Fruit fly (Drosophila melanogaster): ENCODE results near the gene CG3713.

The CG3713 gene

DNA sequence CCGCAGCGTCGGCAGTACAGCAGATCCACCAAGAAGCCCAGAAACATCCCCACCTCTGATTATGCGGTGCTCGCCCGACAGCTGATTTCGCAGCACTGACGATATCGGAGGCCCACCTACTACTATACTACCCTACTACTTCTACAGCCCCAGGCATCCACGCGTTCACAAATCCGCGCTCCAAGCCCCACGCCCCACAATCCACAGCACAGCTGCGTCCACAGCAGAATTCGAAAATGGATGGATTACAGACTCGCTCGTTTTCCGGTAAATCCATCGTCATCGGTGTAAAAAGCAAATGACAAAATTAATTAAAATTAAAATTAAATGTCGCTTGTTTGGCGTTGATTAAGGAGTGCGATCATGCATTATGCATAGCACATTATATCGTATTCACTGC lies at the start of gene CG3713:
CG3713 (minus strand) TSS at position 101 of the 400 bp plus-strand sequence.
- TF ChIP-seq CTCF (optimal IDR thresholded peaks at IDR 0.05) (no peak), CG8478 (optimal IDR thresholded peaks at IDR 0.05) (no peak)

DNA sequence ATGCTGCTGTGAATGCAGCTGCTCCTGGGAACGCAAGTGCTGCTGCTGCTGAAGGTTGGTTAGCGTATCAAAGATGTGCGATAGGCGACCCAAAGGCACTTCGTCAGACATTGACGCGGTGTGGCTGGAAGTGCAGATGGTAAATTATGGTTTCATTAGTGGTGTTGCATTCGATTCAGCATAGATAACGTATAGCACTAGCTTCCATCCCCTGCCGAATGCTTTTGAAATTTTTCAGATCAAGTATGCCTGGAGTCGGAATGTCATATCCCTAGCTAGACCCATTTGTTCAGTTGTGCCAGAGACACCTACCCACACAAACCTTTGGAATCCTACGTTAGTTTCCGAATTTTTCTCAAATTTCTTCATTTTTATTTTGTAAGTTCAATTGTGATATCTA lies 47.2 kb upstream of the CG3713 start, which contains the start of gene CG11663:
CG11663 (plus strand) TSS at position 301 of the 400 bp plus-strand sequence.
- no peak for TF ChIP-seq CG8478 (optimal IDR thresholded peaks at IDR 0.05)
- no peak for TF ChIP-seq CTCF (optimal IDR thresholded peaks at IDR 0.05)

DNA sequence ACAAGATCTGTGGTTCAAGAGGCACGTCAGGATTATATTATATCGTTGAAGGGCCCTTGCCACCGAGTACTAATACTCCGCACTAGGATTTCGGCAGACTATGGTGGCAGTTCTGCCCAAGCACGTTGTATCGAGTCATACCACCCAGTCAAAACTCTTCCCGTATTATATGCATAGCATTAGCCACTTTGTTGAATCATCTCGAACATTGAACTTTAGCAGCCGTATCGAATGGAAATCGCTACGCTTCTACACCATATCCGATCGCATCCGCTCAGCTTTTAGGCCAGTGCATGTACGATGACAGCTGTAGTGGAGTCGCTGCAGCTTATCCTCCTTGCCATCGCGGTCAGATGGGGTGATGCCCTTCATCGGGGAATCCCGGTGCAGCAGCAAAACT lies 28.5 kb upstream of the CG3713 start, which contains the start of gene CG11664:
CG11664 (plus strand) TSS at position 301 of the 400 bp plus-strand sequence.
- TF ChIP-seq CG8478 (optimal IDR thresholded peaks at IDR 0.05) = no peak
- TF ChIP-seq CTCF (optimal IDR thresholded peaks at IDR 0.05) = no peak

- TF ChIP-seq CG8478 (optimal IDR thresholded peaks at IDR 0.05) (no peak), CTCF (optimal IDR thresholded peaks at IDR 0.05) (no peak)
These were observed 26.8 kb upstream of the CG3713 start for dm6 chrX:873739-874138.

dm6 chrX:868441-868840 lies 21.5 kb upstream of the CG3713 start:
- TF ChIP-seq CG8478 (optimal IDR thresholded peaks at IDR 0.05) (no peak), CTCF (optimal IDR thresholded peaks at IDR 0.05) (peak; percentile 72)

DNA sequence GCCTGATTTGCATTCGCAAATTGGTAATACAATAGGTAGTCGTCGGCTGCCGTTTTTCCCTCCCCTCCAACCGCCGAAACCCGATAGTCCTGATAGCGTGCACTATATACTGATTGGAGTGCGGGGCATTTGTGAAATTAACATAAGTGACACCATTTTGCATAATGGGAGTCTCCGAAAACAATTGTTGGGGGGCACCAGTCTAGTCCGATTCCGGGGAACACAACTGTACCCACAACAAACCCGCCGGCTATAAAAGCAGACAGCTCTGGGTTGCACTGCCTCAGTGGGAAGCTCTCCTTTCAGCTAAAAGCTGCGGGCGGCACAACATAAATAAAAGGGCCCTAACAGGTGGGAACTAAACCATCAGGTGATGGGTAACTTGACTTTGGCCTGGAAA lies 15.4 kb upstream of the CG3713 start, which contains the start of gene CG14634:
CG14634 (plus strand) TSS at position 301 of the 400 bp plus-strand sequence.
- TF ChIP-seq CG8478 (optimal IDR thresholded peaks at IDR 0.05) (no peak), CTCF (optimal IDR thresholded peaks at IDR 0.05) (no peak)

dm6 chrX:844523-844922 lies 2.4 kb downstream of the CG3713 start, which contains the start of gene CG14635:
CG14635 (plus strand) TSS chrX:844823.
- TF ChIP-seq CTCF (optimal IDR thresholded peaks at IDR 0.05) (no peak), CG8478 (optimal IDR thresholded peaks at IDR 0.05) (no peak)

- no peak for TF ChIP-seq CG8478 (optimal IDR thresholded peaks at IDR 0.05)
- peak; percentile 57 to 76 for TF ChIP-seq CTCF (optimal IDR thresholded peaks at IDR 0.05)
These were observed 3.5 kb downstream of the CG3713 start for dm6 chrX:843489-843888.

DNA sequence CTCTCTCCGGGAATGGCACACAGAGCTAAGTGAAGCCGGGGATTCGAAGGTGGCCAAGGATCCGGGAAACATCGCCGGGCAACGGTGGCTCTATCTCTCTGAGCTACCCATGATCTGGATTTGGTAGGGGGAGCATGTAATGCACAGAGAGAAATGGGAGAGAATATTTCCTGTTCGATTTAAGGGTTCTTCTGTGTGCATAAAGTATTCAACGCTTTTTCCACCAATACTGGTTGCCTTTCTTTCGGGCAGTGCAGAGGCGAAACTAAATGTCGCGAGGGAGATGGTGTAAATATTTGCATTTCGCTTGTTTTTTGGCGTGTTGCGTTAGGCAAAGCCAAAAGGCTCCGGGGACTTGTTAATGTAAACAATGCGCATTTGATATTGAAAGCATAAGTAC lies 5.0 kb downstream of the CG3713 start:
- TF ChIP-seq CTCF (optimal IDR thresholded peaks at IDR 0.05) (no peak), CG8478 (optimal IDR thresholded peaks at IDR 0.05) (no peak)

DNA sequence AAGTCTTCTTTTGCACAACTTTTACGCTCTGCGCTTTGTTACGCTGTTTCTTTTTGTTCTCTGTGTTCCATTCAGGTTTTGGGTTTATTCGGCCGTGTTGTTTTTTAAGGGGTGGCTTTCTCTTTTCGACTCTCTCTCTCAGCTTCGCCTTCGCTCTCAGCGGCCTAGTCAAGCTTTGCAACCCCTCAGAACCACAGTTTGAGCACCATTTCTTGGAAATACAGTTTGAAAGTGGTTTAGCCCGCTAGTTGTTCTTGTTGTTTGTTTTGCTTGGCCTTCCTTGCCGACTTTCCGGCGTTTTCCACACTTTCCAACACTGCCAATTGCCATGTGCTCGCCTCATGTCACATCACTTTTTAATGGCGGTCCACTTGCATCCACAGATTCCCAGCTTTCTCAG lies 5.9 kb downstream of the CG3713 start:
- TF ChIP-seq CG8478 (optimal IDR thresholded peaks at IDR 0.05) (no peak), CTCF (optimal IDR thresholded peaks at IDR 0.05) (peak in 1 of 2 experiments; percentile 10)

DNA sequence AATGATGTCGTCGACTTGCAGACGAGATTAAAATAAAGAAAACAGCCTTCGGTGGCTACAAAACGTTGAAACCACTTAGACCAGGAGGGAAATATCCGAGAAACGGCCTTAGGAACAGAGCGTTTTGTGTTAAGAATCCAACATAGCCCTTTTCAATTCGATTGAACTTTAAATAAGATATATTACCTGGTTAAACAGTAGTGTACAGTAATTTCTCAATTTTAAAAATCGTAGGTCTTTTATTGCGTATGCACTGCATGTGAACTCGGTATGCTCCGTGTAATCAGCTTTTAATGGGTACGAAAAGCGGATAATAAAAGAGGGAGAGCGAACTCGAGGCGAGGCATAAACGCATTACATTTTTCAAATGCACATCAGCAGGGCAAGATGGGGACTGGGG lies 8.9 kb downstream of the CG3713 start:
- TF ChIP-seq CTCF (optimal IDR thresholded peaks at IDR 0.05) = no peak

DNA sequence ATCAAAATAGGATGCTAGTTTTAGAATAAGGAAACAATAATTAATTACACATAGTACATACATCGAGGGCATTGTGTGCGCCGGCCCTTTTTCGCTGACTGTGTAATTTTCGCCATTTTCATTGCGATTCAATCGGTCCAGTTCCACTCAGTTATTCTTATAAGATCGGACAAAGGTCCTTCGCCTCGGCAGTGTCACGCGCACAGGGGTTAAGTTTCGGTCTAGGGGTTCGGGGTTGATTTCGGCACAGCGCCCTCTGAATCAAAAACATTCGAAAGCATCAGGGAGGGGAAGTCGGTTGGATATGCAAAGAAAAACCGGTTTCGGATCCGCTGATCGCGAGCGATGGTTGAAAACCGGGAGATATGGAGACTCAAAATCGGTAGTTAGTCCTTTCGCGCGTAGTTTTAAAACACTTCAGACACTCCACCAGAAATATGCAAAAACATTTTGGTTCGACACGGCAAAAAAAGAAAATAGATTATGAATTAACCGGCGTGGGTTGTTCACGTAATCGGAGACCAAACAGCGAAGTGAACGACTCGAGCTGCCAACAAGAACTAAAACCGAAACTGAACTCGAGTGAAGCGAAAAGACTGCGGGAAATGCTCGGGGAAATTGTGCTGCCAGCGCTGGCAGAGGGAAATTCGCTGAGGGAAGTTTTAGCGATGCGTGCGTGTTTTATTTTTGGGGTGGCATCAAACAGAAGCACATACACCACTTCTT lies 10.8 kb downstream of the CG3713 start:
- TF ChIP-seq CTCF (optimal IDR thresholded peaks at IDR 0.05) = no peak
- no peak for TF ChIP-seq CG8478 (optimal IDR thresholded peaks at IDR 0.05)

- TF ChIP-seq CTCF (optimal IDR thresholded peaks at IDR 0.05) (no peak), CG8478 (optimal IDR thresholded peaks at IDR 0.05) (no peak)
These were observed 22.0 kb downstream of the CG3713 start for dm6 chrX:824961-825360.

dm6 chrX:805907-806306 lies 41.0 kb downstream of the CG3713 start, which contains the start of gene Sec22:
Sec22 (plus strand) TSS chrX:806076.
- TF ChIP-seq CTCF (optimal IDR thresholded peaks at IDR 0.05) (no peak), CG8478 (optimal IDR thresholded peaks at IDR 0.05) (no peak)

dm6 chrX:804821-805220 lies 42.1 kb downstream of the CG3713 start, which contains the start of gene CG13358:
CG13358 (minus strand) TSS chrX:804921.
- no peak for TF ChIP-seq CTCF (optimal IDR thresholded peaks at IDR 0.05)
- TF ChIP-seq CG8478 (optimal IDR thresholded peaks at IDR 0.05) = no peak

DNA sequence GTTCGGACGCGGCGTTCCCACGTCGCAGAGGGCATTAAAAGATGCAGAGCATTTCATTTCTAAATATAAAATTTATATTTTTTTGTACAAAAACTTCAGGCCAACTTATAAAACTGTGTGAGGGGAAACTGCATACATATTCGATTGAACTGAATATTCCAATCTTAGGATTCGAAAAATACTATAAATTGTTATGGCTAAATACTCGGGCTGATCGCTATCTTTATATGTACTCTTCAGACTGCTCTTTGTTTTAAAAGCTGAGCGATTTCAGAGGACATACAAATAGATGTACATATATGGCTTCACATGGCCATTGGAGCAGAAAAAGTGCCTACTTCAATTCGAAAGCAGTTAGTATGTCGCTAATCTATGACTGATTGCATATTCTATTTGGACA lies 43.6 kb downstream of the CG3713 start, which contains the start of gene CG13359:
CG13359 (minus strand) TSS at position 101 of the 400 bp plus-strand sequence.
- TF ChIP-seq CG8478 (optimal IDR thresholded peaks at IDR 0.05) (no peak), CTCF (optimal IDR thresholded peaks at IDR 0.05) (no peak)
